Fruit fly (Drosophila melanogaster) whole organism, prepupa: ENCODE data around the gene Chd3.
"Not testable (repeated sequence)": the region's sequence is repeated elsewhere in the genome, so short reads cannot be mapped to it uniquely, and the experiment has no call there.

Experiments
- Blimp-1 ChIP-seq: fragments of 200-800 bp; sonication (Bioruptor generic); optimal IDR thresholded peaks from 3 replicates; lab custom pipeline; 2017; ENCODE audit warnings: missing biosample characterization, missing genetic modification characterization, mild to moderate bottlenecking, moderate library complexity, missing genetic modification reagents
- CG10631 ChIP-seq: fragments of 200-800 bp; sonication (Bioruptor generic); optimal IDR thresholded peaks from 2 replicates; lab custom pipeline; 2016; ENCODE audit warnings: missing biosample characterization, missing genetic modification characterization
- CG11762 ChIP-seq: fragments of 200-800 bp; sonication (Bioruptor generic); optimal IDR thresholded peaks from 3 replicates; lab custom pipeline; 2016; ENCODE audit warnings: missing biosample characterization, missing genetic modification characterization; ENCODE audit not compliant: insufficient read depth
- CG15336 ChIP-seq: fragments of 200-800 bp; sonication (Bioruptor generic); IDR thresholded peaks from 2 replicates; pipeline ENCODE4 v1.3.6; 2022; ENCODE audit warnings: missing biosample characterization, missing genetic modification characterization
- CG3032 ChIP-seq: fragments of 200-800 bp; optimal IDR thresholded peaks from 2 replicates; lab custom pipeline; 2019; ENCODE audit warnings: missing biosample characterization, mild to moderate bottlenecking, missing genetic modification characterization, moderate library complexity
- CG31627 ChIP-seq: fragments of 200-800 bp; sonication (Bioruptor generic); optimal IDR thresholded peaks from 3 replicates; lab custom pipeline; 2016; ENCODE audit warnings: missing biosample characterization, missing genetic modification characterization
- CG32006 ChIP-seq: fragments of 200-800 bp; sonication (Bioruptor generic); optimal IDR thresholded peaks from 3 replicates; lab custom pipeline; 2017; ENCODE audit warnings: missing biosample characterization, mild to moderate bottlenecking, missing genetic modification characterization
- CG34406 ChIP-seq: fragments of 200-800 bp; sonication (Bioruptor generic); optimal IDR thresholded peaks from 3 replicates; lab custom pipeline; 2016; ENCODE audit warnings: missing biosample characterization, missing genetic modification characterization
- CG4318 ChIP-seq: fragments of 200-800 bp; sonication (Bioruptor generic); optimal IDR thresholded peaks from 3 replicates; lab custom pipeline; 2017; ENCODE audit warnings: missing biosample characterization, mild to moderate bottlenecking, missing genetic modification characterization
- CG6792 ChIP-seq: fragments of 200-800 bp; sonication (Bioruptor generic); optimal IDR thresholded peaks from 3 replicates; lab custom pipeline; 2016; ENCODE audit warnings: missing biosample characterization, missing genetic modification characterization
- CG6808 ChIP-seq: fragments of 200-800 bp; sonication (Bioruptor generic); optimal IDR thresholded peaks from 3 replicates; lab custom pipeline; 2017; ENCODE audit warnings: missing biosample characterization, missing genetic modification characterization, mild to moderate bottlenecking, moderate library complexity, missing genetic modification reagents
- CG8119 ChIP-seq: fragments of 200-800 bp; sonication (Bioruptor generic); IDR thresholded peaks from 3 replicates; pipeline ENCODE4 v1.3.6; 2022; ENCODE audit warnings: missing biosample characterization, missing genetic modification characterization
- CG8319 ChIP-seq: fragments of 200-800 bp; sonication (Bioruptor generic); optimal IDR thresholded peaks from 3 replicates; lab custom pipeline; 2016; ENCODE audit warnings: missing biosample characterization, missing genetic modification characterization
- CG9139 ChIP-seq: fragments of 200-800 bp; sonication (Bioruptor generic); optimal IDR thresholded peaks from 3 replicates; lab custom pipeline; 2017; ENCODE audit warnings: missing biosample characterization, mild to moderate bottlenecking, missing genetic modification characterization
- Eip75B ChIP-seq: fragments of 200-800 bp; sonication (Bioruptor generic); optimal IDR thresholded peaks from 3 replicates; lab custom pipeline; 2016; ENCODE audit warnings: missing biosample characterization, missing genetic modification characterization
- Eip78C ChIP-seq: fragments of 200-800 bp; sonication (Bioruptor generic); peaks from one replicate; lab custom pipeline; 2016; ENCODE audit warnings: missing biosample characterization, missing genetic modification characterization
- Hr38 ChIP-seq: sonication (Bioruptor generic); optimal IDR thresholded peaks from 2 replicates; lab custom pipeline; 2016; ENCODE audit warnings: missing biosample characterization, missing genetic modification characterization
- Hr4 ChIP-seq: fragments of 200-800 bp; sonication (Bioruptor generic); optimal IDR thresholded peaks from 3 replicates; lab custom pipeline; 2016; ENCODE audit warnings: missing biosample characterization, missing genetic modification characterization
- Lpt ChIP-seq: fragments of 200-800 bp; sonication (Bioruptor generic); optimal IDR thresholded peaks from 3 replicates; lab custom pipeline; 2016; ENCODE audit warnings: missing biosample characterization, missing genetic modification characterization
- Met ChIP-seq: fragments of 200-800 bp; sonication (Bioruptor generic); optimal IDR thresholded peaks from 3 replicates; lab custom pipeline; 2016; ENCODE audit warnings: missing biosample characterization, missing genetic modification characterization
- OdsH ChIP-seq: fragments of 200-800 bp; sonication (Bioruptor generic); optimal IDR thresholded peaks from 3 replicates; lab custom pipeline; 2016; ENCODE audit warnings: missing biosample characterization, missing genetic modification characterization
- Sox102F ChIP-seq: fragments of 200-800 bp; sonication (Bioruptor generic); optimal IDR thresholded peaks from 2 replicates; lab custom pipeline; 2016; ENCODE audit warnings: missing biosample characterization, mild to moderate bottlenecking, missing genetic modification characterization
- Sox15 ChIP-seq: fragments of 200-800 bp; sonication (Bioruptor generic); optimal IDR thresholded peaks from 3 replicates; lab custom pipeline; 2016; ENCODE audit warnings: missing biosample characterization, missing genetic modification characterization
- achi ChIP-seq: fragments of 200-800 bp; sonication (Bioruptor generic); optimal IDR thresholded peaks from 3 replicates; lab custom pipeline; 2016; ENCODE audit warnings: missing biosample characterization, missing genetic modification characterization
- acj6 ChIP-seq: fragments of 200-800 bp; sonication (Bioruptor generic); optimal IDR thresholded peaks from 3 replicates; lab custom pipeline; 2016; ENCODE audit warnings: missing biosample characterization, missing genetic modification characterization
- cyc ChIP-seq: fragments of 200-800 bp; sonication (Bioruptor generic); optimal IDR thresholded peaks from 3 replicates; lab custom pipeline; 2016; ENCODE audit warnings: missing biosample characterization, missing genetic modification characterization
- dac ChIP-seq: fragments of 200-800 bp; sonication (Bioruptor generic); optimal IDR thresholded peaks from 2 replicates; lab custom pipeline; 2017; ENCODE audit warnings: missing biosample characterization, mild to moderate bottlenecking, missing genetic modification characterization
- dsx ChIP-seq: fragments of 200-800 bp; optimal IDR thresholded peaks from 3 replicates; lab custom pipeline; 2019; ENCODE audit warnings: missing biosample characterization, mild to moderate bottlenecking, missing genetic modification characterization, moderate library complexity; ENCODE audit not compliant: poor library complexity, severe bottlenecking
- eg ChIP-seq: fragments of 200-800 bp; sonication (Bioruptor generic); IDR thresholded peaks from 3 replicates; pipeline ENCODE4 v1.3.6; 2022; ENCODE audit warnings: missing biosample characterization, missing genetic modification characterization
- fd59A ChIP-seq: fragments of 200-800 bp; sonication (Bioruptor generic); optimal IDR thresholded peaks from 2 replicates; lab custom pipeline; 2017; ENCODE audit warnings: missing biosample characterization, mild to moderate bottlenecking, missing genetic modification characterization, missing genetic modification reagents
- fkh ChIP-seq: fragments of 200-800 bp; sonication (Bioruptor generic); optimal IDR thresholded peaks from 3 replicates; lab custom pipeline; 2017; ENCODE audit warnings: missing biosample characterization, mild to moderate bottlenecking, missing genetic modification characterization, moderate library complexity
- net ChIP-seq: fragments of 200-800 bp; sonication (Bioruptor generic); optimal IDR thresholded peaks from 3 replicates; lab custom pipeline; 2016; ENCODE audit warnings: missing biosample characterization, missing genetic modification characterization
- pdm3 ChIP-seq: fragments of 200-800 bp; sonication (Bioruptor generic); optimal IDR thresholded peaks from 3 replicates; lab custom pipeline; 2016; ENCODE audit warnings: missing biosample characterization, missing genetic modification characterization
- salr ChIP-seq, 2 experiments: fragments of 200-800 bp; sonication (Bioruptor generic); optimal IDR thresholded peaks; 3 replicates each; lab custom pipeline; 2016 to 2018; ENCODE audit warnings: missing biosample characterization in 2 of 2, missing genetic modification characterization in 2 of 2, mild to moderate bottlenecking in 1 of 2
- spab ChIP-seq: fragments of 200-800 bp; sonication (Bioruptor generic); optimal IDR thresholded peaks from 2 replicates; lab custom pipeline; 2017; ENCODE audit warnings: missing biosample characterization, mild to moderate bottlenecking, missing genetic modification characterization, missing genetic modification reagents
- ss ChIP-seq, 2 experiments: fragments of 200-800 bp; sonication (Bioruptor generic); optimal IDR thresholded peaks; 2 replicates in 1 of 2; 3 replicates in 1 of 2; lab custom pipeline; 2017 to 2018; ENCODE audit warnings: mild to moderate bottlenecking in 2 of 2, missing biosample characterization in 2 of 2, missing genetic modification characterization in 2 of 2, moderate library complexity in 1 of 2
- svp ChIP-seq: fragments of 200-800 bp; sonication (Bioruptor generic); peaks from one replicate; lab custom pipeline; 2016; ENCODE audit warnings: missing biosample characterization, missing genetic modification characterization
- vri ChIP-seq: fragments of 200-800 bp; sonication (Bioruptor generic); optimal IDR thresholded peaks from 3 replicates; lab custom pipeline; 2016; ENCODE audit warnings: missing biosample characterization, mild to moderate bottlenecking, missing genetic modification characterization

The Chd3 gene

dm6 chr3L:19464659-19465058 lies 17.7 kb downstream of the Chd3 start, which contains the start of gene CG14095:
CG14095 (minus strand) TSS chr3L:19464759.
- TF ChIP-seq fd59A: no peak
- TF ChIP-seq Hr4 (GFP tag; lab: Kevin White, UChicago): no peak
- no peak for TF ChIP-seq Met
- no peak for TF ChIP-seq dsx (GFP tag; lab: Kevin White, UChicago)
- TF ChIP-seq, all 60 proteins: peak for 0

dm6 chr3L:19466979-19467378 lies 20.0 kb downstream of the Chd3 start, which contains the start of the genes CG14096 and CG32214:
CG14096 (minus strand) TSS chr3L:19467079.
CG32214 (plus strand) TSS chr3L:19467346.
- not testable (repeated sequence) for TF ChIP-seq achi; CG8119 (GFP tag; lab: Robert Waterston, UW); spab

- TF ChIP-seq salr (GFP tag; optimal IDR thresholded peaks at IDR 0.05; lab: Kevin White, UChicago); ss (GFP tag; optimal IDR thresholded peaks at IDR 0.05; lab: Kevin White, UChicago); CG11762 (GFP tag; lab: Kevin White, UChicago): not testable (repeated sequence)
- TF ChIP-seq, all 60 proteins: peak for 0; not testable (repeated sequence) for 60
Observed at dm6 chr3L:19472128-19472527, 25.2 kb downstream of the Chd3 start, which contains the start of the genes 825-Oak and CG12519. 825-Oak (minus strand) TSS chr3L:19472228. CG12519 (plus strand) TSS chr3L:19472491.

- TF ChIP-seq dac (GFP tag; lab: Kevin White, UChicago); Blimp-1 (GFP tag; lab: Kevin White, UChicago); CG3032 (tag; lab: Kevin White, UChicago): not testable (repeated sequence)
Observed at dm6 chr3L:19475478-19475877, 28.5 kb downstream of the Chd3 start, which contains the start of the genes CG18294 and CG32213. CG18294 (minus strand) TSS chr3L:19475578. CG32213 (plus strand) TSS chr3L:19475839.

- TF ChIP-seq CG6808 (GFP tag; lab: Kevin White, UChicago) (no peak), Sox15 (GFP tag; lab: Kevin White, UChicago) (no peak), CG34406 (no peak), Hr38 (GFP tag; lab: Kevin White, UChicago) (no peak), acj6 (no peak), eg (GFP tag; lab: Robert Waterston, UW) (0 out of 3 replicates have a peak, but pooled peaks have one; percentile 13), OdsH (GFP tag; lab: Kevin White, UChicago) (no peak), CG4318 (GFP tag; lab: Kevin White, UChicago) (no peak), CG3032 (tag; lab: Kevin White, UChicago) (no peak), net (no peak), vri (GFP tag; lab: Kevin White, UChicago) (no peak), Met (no peak), Eip78C (GFP tag; lab: Kevin White, UChicago) (peak; percentile 50), svp (GFP tag; lab: Kevin White, UChicago) (peak; percentile 19), pdm3 (GFP tag; lab: Kevin White, UChicago) (no peak), Lpt (GFP tag; lab: Kevin White, UChicago) (no peak), CG15336 (GFP tag; lab: Robert Waterston, UW) (no peak), ss (GFP tag; optimal IDR thresholded peaks at IDR 0.05; lab: Kevin White, UChicago) (peak in 1 of 2 experiments; percentile 6)
Observed at dm6 chr3L:19481209-19481608, 34.2 kb downstream of the Chd3 start.

- no peak for TF ChIP-seq Eip75B (GFP tag; lab: Kevin White, UChicago)
- TF ChIP-seq OdsH (GFP tag; lab: Kevin White, UChicago): no peak
- no peak for TF ChIP-seq cyc (GFP tag; lab: Kevin White, UChicago)
- TF ChIP-seq CG6792 (GFP tag; lab: Kevin White, UChicago): no peak
- no peak for TF ChIP-seq CG8319
- no peak for TF ChIP-seq ss (GFP tag; optimal IDR thresholded peaks at IDR 0.05; lab: Kevin White, UChicago)
- no peak for TF ChIP-seq CG9139 (GFP tag; lab: Kevin White, UChicago)
- TF ChIP-seq CG10631 (GFP tag; lab: Kevin White, UChicago): no peak
- no peak for TF ChIP-seq Sox102F (GFP tag; lab: Kevin White, UChicago)
- TF ChIP-seq fkh: no peak
- no peak for TF ChIP-seq CG31627 (GFP tag; lab: Kevin White, UChicago)
- TF ChIP-seq acj6: no peak
- TF ChIP-seq CG34406: no peak
- no peak for TF ChIP-seq CG11762 (GFP tag; lab: Kevin White, UChicago)
- TF ChIP-seq CG32006 (GFP tag; lab: Kevin White, UChicago): no peak
- no peak for TF ChIP-seq dac (GFP tag; lab: Kevin White, UChicago)
- TF ChIP-seq salr (GFP tag; optimal IDR thresholded peaks at IDR 0.05; lab: Kevin White, UChicago): no peak
Observed at dm6 chr3L:19482014-19482413, 35.0 kb downstream of the Chd3 start.
